Worm (Caenorhabditis elegans) whole organism, young adult: ENCODE data around the gene F46C3.6.
A peak's percentile ranks its signal among the peaks of the same experiment; 100 is the strongest.

Experiments used
- B0336.3 ChIP-seq: fragments of 200-800 bp; sonication (Bioruptor generic); IDR thresholded peaks from 2 replicates; pipeline ENCODE4 v1.3.6; 2022; ENCODE audit warnings: missing genetic modification characterization, missing compliant biosample characterization
- F57C9.4 ChIP-seq: sonication (generic microtip); optimal IDR thresholded peaks from 2 replicates; lab custom pipeline; 2017; ENCODE audit warnings: mild to moderate bottlenecking, missing genetic modification characterization, missing compliant biosample characterization
- K12H6.12 ChIP-seq: fragments of 200-800 bp; sonication (Bioruptor generic); optimal IDR thresholded peaks from 2 replicates; lab custom pipeline; 2018; ENCODE audit warnings: mild to moderate bottlenecking, missing genetic modification characterization, missing compliant biosample characterization
- Y53G8AR.9 ChIP-seq: fragments of 200-800 bp; sonication (Bioruptor generic); conservative IDR thresholded peaks from 2 replicates; pipeline ENCODE4 v1.3.6; 2022; ENCODE audit warnings: missing genetic modification reagents, missing genetic modification characterization, missing compliant biosample characterization
- ZK185.1 ChIP-seq: sonication (generic microtip); optimal IDR thresholded peaks from 2 replicates; lab custom pipeline; 2016; ENCODE audit warnings: mild to moderate bottlenecking, missing genetic modification characterization, missing compliant biosample characterization; ENCODE audit not compliant: poor library complexity, severe bottlenecking
- ama-1 ChIP-seq, 3 experiments: fragments of 150-350 bp in 1 of 3; sonication (generic microtip) in 2 of 3; optimal IDR thresholded peaks; 2 replicates each; lab custom pipeline; 2014 to 2018; ENCODE audit warnings: missing biosample characterization in 2 of 3, missing genetic modification characterization in 2 of 3, missing genetic modification reagents in 2 of 3
- atf-7 ChIP-seq: sonication (generic microtip); optimal IDR thresholded peaks from 2 replicates; lab custom pipeline; 2017; ENCODE audit warnings: mild to moderate bottlenecking, missing genetic modification characterization, missing compliant biosample characterization
- attf-3 ChIP-seq: fragments of 200-800 bp; sonication (Bioruptor generic); conservative IDR thresholded peaks from 2 replicates; pipeline ENCODE4 v1.3.6; 2022; ENCODE audit warnings: missing genetic modification reagents, missing genetic modification characterization, missing compliant biosample characterization
- cebp-1 ChIP-seq, 2 experiments: fragments of 200-800 bp in 1 of 2; sonication (Bioruptor generic) in 1 of 2; sonication (generic microtip) in 1 of 2; IDR thresholded peaks in 1 of 2; optimal IDR thresholded peaks in 1 of 2; 2 replicates each; pipeline versions ENCODE4 v1.3.6 to Lab custom; 2017 to 2022; ENCODE audit warnings: missing compliant biosample characterization in 2 of 2, missing genetic modification characterization in 2 of 2, mild to moderate bottlenecking in 1 of 2, missing genetic modification reagents in 1 of 2, moderate library complexity in 1 of 2
- ceh-27 ChIP-seq: fragments of 200-800 bp; sonication (Bioruptor generic); optimal IDR thresholded peaks from 2 replicates; lab custom pipeline; 2018; ENCODE audit warnings: mild to moderate bottlenecking, missing genetic modification characterization, moderate library complexity, missing compliant biosample characterization
- ceh-79 ChIP-seq: sonication (generic microtip); optimal IDR thresholded peaks from 2 replicates; lab custom pipeline; 2017; ENCODE audit warnings: mild to moderate bottlenecking, missing genetic modification characterization, missing compliant biosample characterization
- dox-1 ChIP-seq: fragments of 200-800 bp; sonication (Bioruptor generic); IDR thresholded peaks from 2 replicates; pipeline ENCODE4 v1.3.6; 2022; ENCODE audit warnings: missing genetic modification reagents, missing genetic modification characterization, missing compliant biosample characterization
- egl-44 ChIP-seq: fragments of 200-800 bp; sonication (Bioruptor generic); IDR thresholded peaks from 2 replicates; pipeline ENCODE4 v1.3.6; 2022; ENCODE audit warnings: missing genetic modification reagents, missing genetic modification characterization, missing compliant biosample characterization
- ekl-4 ChIP-seq: fragments of 200-800 bp; sonication (Bioruptor generic); IDR thresholded peaks from 2 replicates; pipeline ENCODE4 v1.3.6; 2022; ENCODE audit warnings: missing genetic modification reagents, missing genetic modification characterization, missing compliant biosample characterization
- ets-4 ChIP-seq: fragments of 200-800 bp; sonication (Bioruptor generic); optimal IDR thresholded peaks from 2 replicates; lab custom pipeline; 2018; ENCODE audit warnings: mild to moderate bottlenecking, missing genetic modification characterization, missing compliant biosample characterization
- him-1 ChIP-seq: sonication (generic microtip); optimal IDR thresholded peaks from 2 replicates; lab custom pipeline; 2016; ENCODE audit warnings: missing genotype, missing genetic modification reagents, missing genetic modification characterization, missing compliant biosample characterization
- hlh-12 ChIP-seq: sonication (generic microtip); optimal IDR thresholded peaks from 2 replicates; lab custom pipeline; 2016; ENCODE audit warnings: missing genetic modification characterization, missing compliant biosample characterization
- hsf-1 ChIP-seq: fragments of 200-800 bp; sonication (Bioruptor generic); IDR thresholded peaks from 2 replicates; pipeline ENCODE4 v1.3.6; 2022; ENCODE audit warnings: missing genetic modification reagents, missing genetic modification characterization, missing compliant biosample characterization
- lag-1 ChIP-seq: fragments of 200-800 bp; sonication (Bioruptor generic); IDR thresholded peaks from 2 replicates; pipeline ENCODE4 v1.3.6; 2022; ENCODE audit warnings: missing genetic modification reagents, missing genetic modification characterization, missing compliant biosample characterization
- let-526 ChIP-seq: fragments of 200-800 bp; sonication (Bioruptor generic); IDR thresholded peaks from 2 replicates; pipeline ENCODE4 v1.3.6; 2022; ENCODE audit warnings: missing genetic modification reagents, missing genetic modification characterization, missing compliant biosample characterization
- lin-35 ChIP-seq, 3 experiments: fragments of 150-350 bp in 2 of 3; sonication (generic microtip) in 1 of 3; optimal IDR thresholded peaks; 2 replicates each; lab custom pipeline; 2014 to 2018; ENCODE audit warnings: missing biosample characterization in 3 of 3, missing genetic modification characterization in 3 of 3, missing genetic modification reagents in 3 of 3
- lin-40 ChIP-seq: sonication (generic microtip); optimal IDR thresholded peaks from 2 replicates; lab custom pipeline; 2016; ENCODE audit warnings: missing genetic modification characterization, mild to moderate bottlenecking, missing compliant biosample characterization, missing genotype, missing genetic modification reagents
- lir-1 ChIP-seq: fragments of 200-800 bp; sonication (Bioruptor generic); conservative IDR thresholded peaks from 2 replicates; pipeline ENCODE4 v1.3.6; 2022; ENCODE audit warnings: missing genetic modification reagents, missing genetic modification characterization, missing compliant biosample characterization
- madf-6 ChIP-seq: fragments of 200-800 bp; sonication (Bioruptor generic); IDR thresholded peaks from 2 replicates; pipeline ENCODE4 v1.3.6; 2022; ENCODE audit warnings: missing genetic modification reagents, missing genetic modification characterization, missing compliant biosample characterization
- mcd-1 ChIP-seq: fragments of 200-800 bp; sonication (Bioruptor generic); IDR thresholded peaks from 2 replicates; pipeline ENCODE4 v1.3.6; 2022; ENCODE audit warnings: missing genetic modification reagents, missing genetic modification characterization, missing compliant biosample characterization
- mel-28 ChIP-seq: sonication (generic microtip); optimal IDR thresholded peaks from 2 replicates; lab custom pipeline; 2016; ENCODE audit warnings: borderline replicate concordance, mild to moderate bottlenecking, missing genetic modification characterization, missing compliant biosample characterization
- nfyb-1 ChIP-seq: fragments of 200-800 bp; sonication (Bioruptor generic); IDR thresholded peaks from 2 replicates; pipeline ENCODE4 v1.3.6; 2022; ENCODE audit warnings: missing genetic modification reagents, missing genetic modification characterization, missing compliant biosample characterization
- nhr-179 ChIP-seq: sonication (generic microtip); optimal IDR thresholded peaks from 2 replicates; lab custom pipeline; 2016; ENCODE audit warnings: mild to moderate bottlenecking, missing genetic modification characterization, missing compliant biosample characterization
- nhr-80 ChIP-seq: sonication (generic microtip); optimal IDR thresholded peaks from 2 replicates; lab custom pipeline; 2016; ENCODE audit warnings: missing genetic modification characterization, missing compliant biosample characterization
- pha-4 ChIP-seq: fragments of 150-350 bp; sonication (generic microtip); optimal IDR thresholded peaks from 2 replicates; lab custom pipeline; 2014; ENCODE audit warnings: missing biosample characterization, missing genetic modification reagents, missing genetic modification characterization
- rcor-1 ChIP-seq: fragments of 200-800 bp; sonication (Bioruptor generic); IDR thresholded peaks from 2 replicates; pipeline ENCODE4 v1.3.6; 2022; ENCODE audit warnings: missing genetic modification reagents, missing genetic modification characterization, missing compliant biosample characterization
- repo-1 ChIP-seq: sonication (generic microtip); optimal IDR thresholded peaks from 2 replicates; lab custom pipeline; 2017; ENCODE audit warnings: mild to moderate bottlenecking, missing genetic modification characterization, missing compliant biosample characterization
- snpc-1.1 ChIP-seq: sonication (generic microtip); optimal IDR thresholded peaks from 2 replicates; lab custom pipeline; 2017; ENCODE audit warnings: missing genetic modification characterization, mild to moderate bottlenecking, missing compliant biosample characterization, antibody characterized with exemption, moderate library complexity, missing genotype, missing genetic modification reagents; ENCODE audit not compliant: insufficient read depth
- snpc-1.3 ChIP-seq: sonication (generic microtip); optimal IDR thresholded peaks from 2 replicates; lab custom pipeline; 2017; ENCODE audit warnings: missing genetic modification characterization, mild to moderate bottlenecking, missing compliant biosample characterization, antibody characterized with exemption, moderate library complexity, missing genotype, missing genetic modification reagents; ENCODE audit not compliant: insufficient read depth
- unc-130 ChIP-seq: sonication (generic microtip); optimal IDR thresholded peaks from 2 replicates; lab custom pipeline; 2016; ENCODE audit warnings: missing genetic modification reagents, missing genetic modification characterization, missing compliant biosample characterization
- zim-3 ChIP-seq: sonication (generic microtip); optimal IDR thresholded peaks from 2 replicates; lab custom pipeline; 2017; ENCODE audit warnings: mild to moderate bottlenecking, missing genetic modification characterization, moderate library complexity, missing compliant biosample characterization
- ztf-26 ChIP-seq: sonication (generic microtip); optimal IDR thresholded peaks from 2 replicates; lab custom pipeline; 2017; ENCODE audit warnings: missing genetic modification characterization, missing compliant biosample characterization
- ztf-28 ChIP-seq: fragments of 200-800 bp; sonication (Bioruptor generic); IDR thresholded peaks from 2 replicates; pipeline ENCODE4 v1.3.6; 2022; ENCODE audit warnings: missing genetic modification reagents, missing genetic modification characterization, missing compliant biosample characterization

Gene F46C3.6

DNA sequence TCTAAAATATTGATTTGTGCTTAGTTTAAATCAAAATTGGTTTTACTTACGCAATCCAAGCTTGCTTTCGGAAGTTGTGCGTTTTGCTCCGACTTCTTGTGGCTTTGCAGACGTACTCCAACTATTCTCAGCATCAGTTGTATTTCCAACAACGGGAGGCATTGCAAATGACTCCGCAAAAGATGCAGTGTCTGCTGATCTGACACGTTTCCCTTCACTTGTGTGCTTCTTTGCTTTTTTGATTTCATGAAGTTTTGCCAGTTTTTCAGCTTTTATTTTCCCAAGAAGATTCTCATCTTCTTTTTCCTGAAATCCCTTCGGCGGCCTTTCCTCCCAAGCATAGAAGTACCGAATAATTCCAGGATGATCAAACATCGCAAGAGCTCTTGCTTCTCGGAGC is 8.2 kb downstream of the F46C3.6 start:
- TF ChIP-seq F57C9.4 (tag; lab: Kevin White, UChicago) (no peak), lin-35 (GFP tag; optimal IDR thresholded peaks at IDR 0.05; lab: Kevin White, UChicago) (no peak), zim-3 (tag; lab: Kevin White, UChicago) (no peak), nfyb-1 (GFP tag; lab: Robert Waterston, UW) (no peak), egl-44 (GFP tag; lab: Robert Waterston, UW) (no peak), mcd-1 (GFP tag; lab: Robert Waterston, UW) (no peak), ceh-27 (GFP tag; lab: Kevin White, UChicago) (no peak), nhr-80 (tag; lab: Kevin White, UChicago) (no peak), unc-130 (GFP tag; lab: Kevin White, UChicago) (no peak), nhr-179 (no peak), pha-4 (no peak), ama-1 (optimal IDR thresholded peaks at IDR 0.05; lab: Kevin White, UChicago) (no peak), ama-1 (GFP tag; optimal IDR thresholded peaks at IDR 0.05; lab: Kevin White, UChicago) (no peak), hlh-12 (tag; lab: Kevin White, UChicago) (no peak), let-526 (no peak)
- TF ChIP-seq, all 124 proteins: peak for 0

DNA sequence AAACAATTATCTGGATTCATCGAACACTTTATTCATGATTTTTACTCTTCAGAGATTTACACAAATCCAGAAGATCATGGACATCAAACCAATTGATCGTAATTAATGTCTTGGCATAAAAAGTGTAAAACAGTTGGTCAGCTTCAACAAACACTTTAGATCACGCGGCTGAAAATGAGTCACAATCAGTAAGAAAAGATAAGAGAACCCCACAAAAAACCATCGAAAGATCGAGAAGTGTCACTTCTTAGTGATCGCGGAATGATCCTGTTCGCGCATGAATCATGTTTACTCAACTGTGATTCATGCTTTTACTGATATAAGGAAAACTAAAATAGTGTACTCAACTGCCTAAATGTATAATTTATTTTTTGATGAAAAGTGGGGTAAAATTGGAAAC is 10.4 kb downstream of the F46C3.6 start:
- TF ChIP-seq ztf-26 (peak; percentile 39), ZK185.1 (tag; lab: Kevin White, UChicago) (peak; percentile 48), him-1 (tag; lab: Kevin White, UChicago) (no peak), snpc-1.3 (no peak), B0336.3 (GFP tag; lab: Robert Waterston, UW) (peak; percentile 28; the same call in 1 of the 2 replicates), Y53G8AR.9 (GFP tag; lab: Robert Waterston, UW) (no peak), pha-4 (peak; percentile 20), cebp-1 (GFP tag; IDR thresholded peaks at IDR 0.05; lab: Robert Waterston, UW) (no peak), cebp-1 (tag; optimal IDR thresholded peaks at IDR 0.05; lab: Kevin White, UChicago) (peak; percentile 30), nhr-80 (tag; lab: Kevin White, UChicago) (peak; percentile 46), ztf-28 (GFP tag; lab: Robert Waterston, UW) (no peak), ekl-4 (0 out of 2 replicates have a peak, but pooled peaks have one; percentile 41), lin-40 (no peak), madf-6 (GFP tag; lab: Robert Waterston, UW) (no peak), repo-1 (peak; percentile 44)

DNA sequence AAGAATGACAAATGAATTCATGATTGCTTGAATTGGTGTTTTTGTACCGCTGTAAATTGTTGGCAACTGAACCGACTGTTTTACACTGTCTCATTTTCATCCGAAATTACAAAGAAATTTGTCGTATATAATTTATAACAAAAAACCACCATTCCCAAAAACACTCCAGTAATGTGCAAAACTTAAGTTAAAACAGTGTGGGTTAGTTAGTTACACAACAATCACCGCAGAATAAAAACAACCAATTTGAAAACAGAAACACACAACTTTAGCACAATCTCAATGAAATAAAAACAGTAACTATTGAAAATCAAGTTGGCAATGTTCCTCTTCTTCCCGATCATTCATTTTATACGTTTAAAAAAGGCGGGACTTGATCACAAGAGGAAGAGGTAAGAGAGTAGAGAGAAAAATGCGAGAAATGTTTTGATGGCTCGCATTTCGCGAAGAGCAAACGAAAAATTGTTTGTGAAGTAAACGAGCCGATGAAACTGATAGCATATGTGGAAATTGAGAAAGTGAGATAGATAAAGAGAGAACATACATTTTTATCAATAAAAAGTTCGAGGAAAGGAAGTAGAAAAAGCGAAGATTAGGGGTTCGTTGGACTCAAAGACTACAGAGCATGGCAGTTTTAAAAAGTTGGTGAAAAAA is 12.1 kb downstream of the F46C3.6 start, which contains the start of gene F08B12.4:
F08B12.4 (minus strand) TSS at position 51 of the 654 bp plus-strand sequence.
- TF ChIP-seq nhr-80 (tag; lab: Kevin White, UChicago) (peak; percentile 84), ama-1 (optimal IDR thresholded peaks at IDR 0.05; lab: Kevin White, UChicago) (peak; percentile 68), ama-1 (GFP tag; optimal IDR thresholded peaks at IDR 0.05; lab: Kevin White, UChicago) (no peak), snpc-1.1 (tag; lab: Kevin White, UChicago) (no peak), madf-6 (GFP tag; lab: Robert Waterston, UW) (no peak), atf-7 (peak; percentile 23), K12H6.12 (tag; lab: Kevin White, UChicago) (no peak), hsf-1 (GFP tag; lab: Robert Waterston, UW) (no peak), rcor-1 (GFP tag; lab: Robert Waterston, UW) (no peak), ets-4 (GFP tag; lab: Kevin White, UChicago) (no peak), dox-1 (GFP tag; lab: Robert Waterston, UW) (0 out of 2 replicates have a peak, but pooled peaks have one; percentile 13), mel-28 (tag; lab: Kevin White, UChicago) (no peak), ceh-79 (tag; lab: Kevin White, UChicago) (no peak), attf-3 (GFP tag; lab: Robert Waterston, UW) (no peak), nfyb-1 (GFP tag; lab: Robert Waterston, UW) (peak; percentile 30; the same call in 1 of the 2 replicates), lir-1 (GFP tag; lab: Robert Waterston, UW) (no peak), lag-1 (no peak)
